Worm (Caenorhabditis elegans) whole organism, L1 larva: ENCODE measurements around the gene Y76B12C.8.

Experiments used
- C04F5.9 ChIP-seq: sonication (generic microtip); optimal IDR thresholded peaks from 2 replicates; lab custom pipeline; 2016; ENCODE audit warnings: missing genetic modification characterization, missing compliant biosample characterization
- F16B12.6 ChIP-seq: fragments of 150-350 bp; optimal IDR thresholded peaks from 2 replicates; lab custom pipeline; 2014; ENCODE audit warnings: missing biosample characterization, missing genetic modification characterization
- egl-27 ChIP-seq, 2 experiments: fragments of 150-350 bp in 1 of 2; sonication (generic microtip); optimal IDR thresholded peaks; 3 replicates each; lab custom pipeline; 2017 to 2018; ENCODE audit warnings: missing biosample characterization in 2 of 2, missing genetic modification characterization in 2 of 2, missing genetic modification reagents in 2 of 2
- lin-35 ChIP-seq, 2 experiments: fragments of 150-350 bp; optimal IDR thresholded peaks; 2 replicates each; lab custom pipeline; 2014; ENCODE audit warnings: missing biosample characterization in 2 of 2, missing genetic modification characterization in 2 of 2, missing genetic modification reagents in 2 of 2
- nhr-28 ChIP-seq: fragments of 150-350 bp; optimal IDR thresholded peaks from 2 replicates; lab custom pipeline; 2014; ENCODE audit warnings: missing biosample characterization, missing genetic modification characterization
- nhr-76 ChIP-seq: sonication (generic microtip); optimal IDR thresholded peaks from 2 replicates; lab custom pipeline; 2017; ENCODE audit warnings: missing biosample characterization, missing genetic modification characterization
- nhr-90 ChIP-seq: sonication (generic microtip); optimal IDR thresholded peaks from 2 replicates; lab custom pipeline; 2016; ENCODE audit warnings: mild to moderate bottlenecking, missing genetic modification characterization, missing compliant biosample characterization; ENCODE audit not compliant: poor library complexity
- snpc-4 ChIP-seq: fragments of 150-350 bp; optimal IDR thresholded peaks from 2 replicates; lab custom pipeline; 2014; ENCODE audit warnings: missing biosample characterization, missing genetic modification characterization
- sup-37 ChIP-seq: fragments of 200-800 bp; sonication (Bioruptor generic); optimal IDR thresholded peaks from 2 replicates; lab custom pipeline; 2018; ENCODE audit warnings: mild to moderate bottlenecking, missing genetic modification characterization, missing compliant biosample characterization

- TF ChIP-seq F16B12.6 (tag; lab: Kevin White, UChicago) (no peak), sup-37 (GFP tag; lab: Kevin White, UChicago) (no peak), snpc-4 (tag; lab: Kevin White, UChicago) (no peak), lin-35 (GFP tag; optimal IDR thresholded peaks at IDR 0.05; lab: Kevin White, UChicago) (no peak), nhr-76 (tag; lab: Kevin White, UChicago) (no peak), nhr-28 (tag; lab: Kevin White, UChicago) (no peak), nhr-90 (tag; lab: Kevin White, UChicago) (no peak), C04F5.9 (tag; lab: Kevin White, UChicago) (no peak), egl-27 (tag; optimal IDR thresholded peaks at IDR 0.05; lab: Kevin White, UChicago) (no peak)
Measured at ce11 chrIV:2008920-2009319, 29.1 kb downstream of the Y76B12C.8 start.
